Worm (Caenorhabditis elegans) whole organism, young adult: ENCODE results near the gene T27A1.3.

ENCODE experiments used
- C06A6.2 ChIP-seq: fragments of 200-800 bp; sonication (Bioruptor generic); conservative IDR thresholded peaks from 2 replicates; pipeline ENCODE4 v1.3.6; 2022; ENCODE audit warnings: missing genetic modification characterization, missing compliant biosample characterization
- C17E4.6 ChIP-seq: fragments of 200-800 bp; sonication (Bioruptor generic); IDR thresholded peaks from 2 replicates; pipeline ENCODE4 v1.3.6; 2022; ENCODE audit warnings: missing genetic modification reagents, missing genetic modification characterization, missing compliant biosample characterization
- F22D6.2 ChIP-seq: sonication (generic microtip); optimal IDR thresholded peaks from 2 replicates; lab custom pipeline; 2016; ENCODE audit warnings: mild to moderate bottlenecking, missing genetic modification characterization, missing compliant biosample characterization
- F23B12.7 ChIP-seq: sonication (generic microtip); optimal IDR thresholded peaks from 2 replicates; lab custom pipeline; 2017; ENCODE audit warnings: missing genetic modification characterization, mild to moderate bottlenecking, missing compliant biosample characterization, antibody characterized with exemption, moderate library complexity; ENCODE audit not compliant: insufficient read depth
- F33H1.4 ChIP-seq: fragments of 200-800 bp; sonication (Bioruptor generic); IDR thresholded peaks from 2 replicates; pipeline ENCODE4 v1.3.6; 2022; ENCODE audit warnings: missing genetic modification reagents, missing genetic modification characterization, missing compliant biosample characterization
- F57A8.1 ChIP-seq: fragments of 200-800 bp; sonication (Bioruptor generic); optimal IDR thresholded peaks from 2 replicates; lab custom pipeline; 2018; ENCODE audit warnings: mild to moderate bottlenecking, missing genetic modification characterization, moderate library complexity, missing compliant biosample characterization
- F57C9.4 ChIP-seq: sonication (generic microtip); optimal IDR thresholded peaks from 2 replicates; lab custom pipeline; 2017; ENCODE audit warnings: mild to moderate bottlenecking, missing genetic modification characterization, missing compliant biosample characterization
- K12H6.12 ChIP-seq: fragments of 200-800 bp; sonication (Bioruptor generic); optimal IDR thresholded peaks from 2 replicates; lab custom pipeline; 2018; ENCODE audit warnings: mild to moderate bottlenecking, missing genetic modification characterization, missing compliant biosample characterization
- Y53F4B.3 ChIP-seq: fragments of 200-800 bp; sonication (Bioruptor generic); IDR thresholded peaks from 2 replicates; pipeline ENCODE4 v1.3.6; 2022; ENCODE audit warnings: missing genetic modification reagents, missing genetic modification characterization, missing compliant biosample characterization
- Y67H2A.10 ChIP-seq: fragments of 200-800 bp; sonication (Bioruptor generic); conservative IDR thresholded peaks from 2 replicates; pipeline ENCODE4 v1.3.6; 2022; ENCODE audit warnings: missing genetic modification reagents, missing genetic modification characterization, missing compliant biosample characterization
- Y95B8A.8 ChIP-seq: fragments of 200-800 bp; sonication (Bioruptor generic); IDR thresholded peaks from 2 replicates; pipeline ENCODE4 v1.3.6; 2022; ENCODE audit warnings: missing genetic modification reagents, missing genetic modification characterization, missing compliant biosample characterization
- ZK185.1 ChIP-seq: sonication (generic microtip); optimal IDR thresholded peaks from 2 replicates; lab custom pipeline; 2016; ENCODE audit warnings: mild to moderate bottlenecking, missing genetic modification characterization, missing compliant biosample characterization; ENCODE audit not compliant: poor library complexity, severe bottlenecking
- akir-1 ChIP-seq: fragments of 200-800 bp; sonication (Bioruptor generic); optimal IDR thresholded peaks from 2 replicates; lab custom pipeline; 2018; ENCODE audit warnings: mild to moderate bottlenecking, missing genetic modification characterization, moderate library complexity, missing compliant biosample characterization
- attf-3 ChIP-seq: fragments of 200-800 bp; sonication (Bioruptor generic); conservative IDR thresholded peaks from 2 replicates; pipeline ENCODE4 v1.3.6; 2022; ENCODE audit warnings: missing genetic modification reagents, missing genetic modification characterization, missing compliant biosample characterization
- attf-5 ChIP-seq: fragments of 200-800 bp; sonication (Bioruptor generic); optimal IDR thresholded peaks from 2 replicates; lab custom pipeline; 2018; ENCODE audit warnings: mild to moderate bottlenecking, missing genetic modification characterization, missing compliant biosample characterization
- attf-6 ChIP-seq: fragments of 200-800 bp; sonication (Bioruptor generic); IDR thresholded peaks from 2 replicates; pipeline ENCODE4 v1.3.6; 2022; ENCODE audit warnings: missing genetic modification reagents, missing genetic modification characterization, missing compliant biosample characterization
- bed-1 ChIP-seq: fragments of 200-800 bp; sonication (Bioruptor generic); IDR thresholded peaks from 2 replicates; pipeline ENCODE4 v1.3.6; 2022; ENCODE audit warnings: missing genetic modification reagents, missing genetic modification characterization, missing compliant biosample characterization
- bed-2 ChIP-seq: fragments of 200-800 bp; sonication (Bioruptor generic); IDR thresholded peaks from 2 replicates; pipeline ENCODE4 v1.3.6; 2022; ENCODE audit warnings: missing genetic modification reagents, missing genetic modification characterization, missing compliant biosample characterization
- ccch-3 ChIP-seq: fragments of 200-800 bp; sonication (Bioruptor generic); optimal IDR thresholded peaks from 2 replicates; lab custom pipeline; 2018; ENCODE audit warnings: mild to moderate bottlenecking, missing genetic modification characterization, missing compliant biosample characterization
- cebp-1 ChIP-seq, 2 experiments: fragments of 200-800 bp in 1 of 2; sonication (Bioruptor generic) in 1 of 2; sonication (generic microtip) in 1 of 2; IDR thresholded peaks in 1 of 2; optimal IDR thresholded peaks in 1 of 2; 2 replicates each; pipeline versions ENCODE4 v1.3.6 to Lab custom; 2017 to 2022; ENCODE audit warnings: missing compliant biosample characterization in 2 of 2, missing genetic modification characterization in 2 of 2, mild to moderate bottlenecking in 1 of 2, missing genetic modification reagents in 1 of 2, moderate library complexity in 1 of 2
- ceh-27 ChIP-seq: fragments of 200-800 bp; sonication (Bioruptor generic); optimal IDR thresholded peaks from 2 replicates; lab custom pipeline; 2018; ENCODE audit warnings: mild to moderate bottlenecking, missing genetic modification characterization, moderate library complexity, missing compliant biosample characterization
- ceh-40 ChIP-seq: fragments of 200-800 bp; sonication (Bioruptor generic); IDR thresholded peaks from 2 replicates; pipeline ENCODE4 v1.3.6; 2022; ENCODE audit warnings: missing genetic modification characterization, missing compliant biosample characterization
- ceh-79 ChIP-seq: sonication (generic microtip); optimal IDR thresholded peaks from 2 replicates; lab custom pipeline; 2017; ENCODE audit warnings: mild to moderate bottlenecking, missing genetic modification characterization, missing compliant biosample characterization
- chd-7 ChIP-seq: sonication (generic microtip); optimal IDR thresholded peaks from 2 replicates; lab custom pipeline; 2016; ENCODE audit warnings: mild to moderate bottlenecking, missing genetic modification characterization, moderate library complexity, missing compliant biosample characterization
- dox-1 ChIP-seq: fragments of 200-800 bp; sonication (Bioruptor generic); IDR thresholded peaks from 2 replicates; pipeline ENCODE4 v1.3.6; 2022; ENCODE audit warnings: missing genetic modification reagents, missing genetic modification characterization, missing compliant biosample characterization
- dpl-1 ChIP-seq: fragments of 150-350 bp; optimal IDR thresholded peaks from 2 replicates; lab custom pipeline; 2014; ENCODE audit warnings: missing biosample characterization, missing genetic modification reagents, missing genetic modification characterization
- hlh-26 ChIP-seq: fragments of 200-800 bp; sonication (Bioruptor generic); conservative IDR thresholded peaks from 2 replicates; pipeline ENCODE4 v1.3.6; 2022; ENCODE audit warnings: missing genetic modification reagents, missing genetic modification characterization, missing compliant biosample characterization
- lag-1 ChIP-seq: fragments of 200-800 bp; sonication (Bioruptor generic); IDR thresholded peaks from 2 replicates; pipeline ENCODE4 v1.3.6; 2022; ENCODE audit warnings: missing genetic modification reagents, missing genetic modification characterization, missing compliant biosample characterization
- let-526 ChIP-seq: fragments of 200-800 bp; sonication (Bioruptor generic); IDR thresholded peaks from 2 replicates; pipeline ENCODE4 v1.3.6; 2022; ENCODE audit warnings: missing genetic modification reagents, missing genetic modification characterization, missing compliant biosample characterization
- let-607 ChIP-seq, 2 experiments: fragments of 200-800 bp in 1 of 2; sonication (Bioruptor generic) in 1 of 2; sonication (generic microtip) in 1 of 2; optimal IDR thresholded peaks; 2 replicates each; lab custom pipeline; 2016 to 2018; ENCODE audit warnings: mild to moderate bottlenecking in 2 of 2, missing compliant biosample characterization in 2 of 2, missing genetic modification characterization in 2 of 2, moderate library complexity in 2 of 2, missing genotype in 1 of 2
- lin-26 ChIP-seq: fragments of 200-800 bp; sonication (Bioruptor generic); IDR thresholded peaks from 2 replicates; pipeline ENCODE4 v1.3.6; 2022; ENCODE audit warnings: missing genetic modification reagents, missing genetic modification characterization, missing compliant biosample characterization
- lin-35 ChIP-seq, 3 experiments: fragments of 150-350 bp in 2 of 3; sonication (generic microtip) in 1 of 3; optimal IDR thresholded peaks; 2 replicates each; lab custom pipeline; 2014 to 2018; ENCODE audit warnings: missing biosample characterization in 3 of 3, missing genetic modification characterization in 3 of 3, missing genetic modification reagents in 3 of 3
- lin-40 ChIP-seq: sonication (generic microtip); optimal IDR thresholded peaks from 2 replicates; lab custom pipeline; 2016; ENCODE audit warnings: missing genetic modification characterization, mild to moderate bottlenecking, missing compliant biosample characterization, missing genotype, missing genetic modification reagents
- lin-54 ChIP-seq: fragments of 200-800 bp; sonication (Bioruptor generic); optimal IDR thresholded peaks from 2 replicates; lab custom pipeline; 2018; ENCODE audit warnings: mild to moderate bottlenecking, missing genetic modification characterization, missing compliant biosample characterization
- lsl-1 ChIP-seq: fragments of 200-800 bp; sonication (Bioruptor generic); optimal IDR thresholded peaks from 2 replicates; lab custom pipeline; 2018; ENCODE audit warnings: mild to moderate bottlenecking, missing genetic modification characterization, moderate library complexity, missing compliant biosample characterization
- madf-3 ChIP-seq: fragments of 200-800 bp; sonication (Bioruptor generic); IDR thresholded peaks from 2 replicates; pipeline ENCODE4 v1.3.6; 2022; ENCODE audit warnings: missing genetic modification reagents, missing genetic modification characterization, missing compliant biosample characterization
- madf-6 ChIP-seq: fragments of 200-800 bp; sonication (Bioruptor generic); IDR thresholded peaks from 2 replicates; pipeline ENCODE4 v1.3.6; 2022; ENCODE audit warnings: missing genetic modification reagents, missing genetic modification characterization, missing compliant biosample characterization
- nfya-1 ChIP-seq: sonication (generic microtip); optimal IDR thresholded peaks from 2 replicates; lab custom pipeline; 2017; ENCODE audit warnings: antibody characterized with exemption, missing compliant biosample characterization, missing genetic modification characterization, borderline replicate concordance; ENCODE audit not compliant: insufficient read depth
- nhr-120 ChIP-seq: fragments of 200-800 bp; sonication (Bioruptor generic); IDR thresholded peaks from 2 replicates; pipeline ENCODE4 v1.3.6; 2022; ENCODE audit warnings: missing genetic modification characterization, missing compliant biosample characterization
- nhr-179 ChIP-seq: sonication (generic microtip); optimal IDR thresholded peaks from 2 replicates; lab custom pipeline; 2016; ENCODE audit warnings: mild to moderate bottlenecking, missing genetic modification characterization, missing compliant biosample characterization
- nhr-27 ChIP-seq: fragments of 200-800 bp; sonication (Bioruptor generic); optimal IDR thresholded peaks from 2 replicates; lab custom pipeline; 2018; ENCODE audit warnings: mild to moderate bottlenecking, missing genetic modification characterization, moderate library complexity, missing compliant biosample characterization
- nhr-80 ChIP-seq: sonication (generic microtip); optimal IDR thresholded peaks from 2 replicates; lab custom pipeline; 2016; ENCODE audit warnings: missing genetic modification characterization, missing compliant biosample characterization
- nhr-90 ChIP-seq: sonication (generic microtip); optimal IDR thresholded peaks from 2 replicates; lab custom pipeline; 2016; ENCODE audit warnings: missing genotype, mild to moderate bottlenecking, missing genetic modification characterization, missing compliant biosample characterization
- sea-2 ChIP-seq: fragments of 200-800 bp; sonication (Bioruptor generic); IDR thresholded peaks from 2 replicates; pipeline ENCODE4 v1.3.6; 2022; ENCODE audit warnings: missing genetic modification characterization, missing compliant biosample characterization
- snpc-1.3 ChIP-seq: sonication (generic microtip); optimal IDR thresholded peaks from 2 replicates; lab custom pipeline; 2017; ENCODE audit warnings: missing genetic modification characterization, mild to moderate bottlenecking, missing compliant biosample characterization, antibody characterized with exemption, moderate library complexity, missing genotype, missing genetic modification reagents; ENCODE audit not compliant: insufficient read depth
- tbx-9 ChIP-seq: sonication (generic microtip); optimal IDR thresholded peaks from 2 replicates; lab custom pipeline; 2016; ENCODE audit warnings: borderline replicate concordance, missing genetic modification characterization, inconsistent platforms, missing compliant biosample characterization
- zfh-2 ChIP-seq: fragments of 200-800 bp; sonication (Bioruptor generic); conservative IDR thresholded peaks from 2 replicates; pipeline ENCODE4 v1.3.6; 2022; ENCODE audit warnings: missing genetic modification reagents, missing genetic modification characterization, missing compliant biosample characterization
- ztf-28 ChIP-seq: fragments of 200-800 bp; sonication (Bioruptor generic); IDR thresholded peaks from 2 replicates; pipeline ENCODE4 v1.3.6; 2022; ENCODE audit warnings: missing genetic modification reagents, missing genetic modification characterization, missing compliant biosample characterization

The T27A1.3 gene

DNA sequence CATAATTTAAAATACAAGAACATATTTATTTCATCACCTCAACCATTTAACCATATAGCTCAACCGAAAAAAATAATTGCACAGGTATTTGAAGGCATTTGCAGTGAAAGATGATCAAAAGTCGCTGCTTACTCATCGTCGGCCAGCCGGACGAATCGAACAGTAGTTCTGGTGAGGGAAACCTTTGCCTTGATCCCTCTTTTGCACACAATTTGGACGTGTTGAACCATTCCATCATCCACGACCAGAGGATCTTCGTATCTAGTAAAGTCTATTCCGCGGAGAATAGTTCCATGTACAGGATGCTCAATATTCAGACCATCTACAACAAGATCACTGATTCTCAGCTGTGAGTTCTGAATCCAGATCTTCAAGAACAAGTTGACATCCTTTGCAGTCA is 46.7 kb downstream of the T27A1.3 start:
- TF ChIP-seq K12H6.12 (no peak), lag-1 (no peak), F57A8.1 (GFP tag; lab: Kevin White, UChicago) (no peak), cebp-1 (GFP tag; IDR thresholded peaks at IDR 0.05; lab: Robert Waterston, UW) (no peak), cebp-1 (tag; optimal IDR thresholded peaks at IDR 0.05; lab: Kevin White, UChicago) (no peak), dox-1 (GFP tag; lab: Robert Waterston, UW) (no peak), C06A6.2 (GFP tag; lab: Robert Waterston, UW) (no peak), dpl-1 (no peak), ZK185.1 (tag; lab: Kevin White, UChicago) (no peak), madf-6 (peak; percentile 63), lin-54 (peak; percentile 30), F22D6.2 (no peak), F57C9.4 (tag; lab: Kevin White, UChicago) (no peak), akir-1 (no peak), let-607 (tag; optimal IDR thresholded peaks at IDR 0.05; lab: Kevin White, UChicago) (no peak), nhr-27 (tag; lab: Kevin White, UChicago) (no peak), snpc-1.3 (tag; lab: Kevin White, UChicago) (no peak), chd-7 (no peak), F23B12.7 (tag; lab: Kevin White, UChicago) (no peak), sea-2 (GFP tag; lab: Robert Waterston, UW) (no peak), nhr-90 (no peak), lin-26 (GFP tag; lab: Robert Waterston, UW) (no peak), nhr-80 (tag; lab: Kevin White, UChicago) (no peak), hlh-26 (GFP tag; lab: Robert Waterston, UW) (no peak), nhr-179 (tag; lab: Kevin White, UChicago) (no peak), nhr-120 (GFP tag; lab: Robert Waterston, UW) (no peak), Y53F4B.3 (GFP tag; lab: Robert Waterston, UW) (no peak), ceh-40 (GFP tag; lab: Robert Waterston, UW) (no peak), bed-1 (GFP tag; lab: Robert Waterston, UW) (no peak), ccch-3 (no peak), lin-40 (tag; lab: Kevin White, UChicago) (no peak), Y95B8A.8 (GFP tag; lab: Robert Waterston, UW) (no peak), let-526 (GFP tag; lab: Robert Waterston, UW) (no peak), madf-3 (no peak), lin-35 (GFP tag; optimal IDR thresholded peaks at IDR 0.05; lab: Kevin White, UChicago) (no peak), bed-2 (GFP tag; lab: Robert Waterston, UW) (no peak), nfya-1 (tag; lab: Kevin White, UChicago) (no peak), attf-6 (GFP tag; lab: Robert Waterston, UW) (no peak), attf-3 (GFP tag; lab: Robert Waterston, UW) (no peak), ceh-79 (tag; lab: Kevin White, UChicago) (no peak), tbx-9 (tag; lab: Kevin White, UChicago) (no peak), attf-5 (GFP tag; lab: Kevin White, UChicago) (no peak), C17E4.6 (GFP tag; lab: Robert Waterston, UW) (no peak), Y67H2A.10 (GFP tag; lab: Robert Waterston, UW) (no peak), F33H1.4 (GFP tag; lab: Robert Waterston, UW) (no peak), zfh-2 (GFP tag; lab: Robert Waterston, UW) (no peak), ceh-27 (GFP tag; lab: Kevin White, UChicago) (no peak), ztf-28 (GFP tag; lab: Robert Waterston, UW) (no peak), lsl-1 (GFP tag; lab: Kevin White, UChicago) (peak; percentile 1)
